Fruit fly (Drosophila melanogaster): ENCODE data around the gene CG2218.

CG2218 gene

DNA sequence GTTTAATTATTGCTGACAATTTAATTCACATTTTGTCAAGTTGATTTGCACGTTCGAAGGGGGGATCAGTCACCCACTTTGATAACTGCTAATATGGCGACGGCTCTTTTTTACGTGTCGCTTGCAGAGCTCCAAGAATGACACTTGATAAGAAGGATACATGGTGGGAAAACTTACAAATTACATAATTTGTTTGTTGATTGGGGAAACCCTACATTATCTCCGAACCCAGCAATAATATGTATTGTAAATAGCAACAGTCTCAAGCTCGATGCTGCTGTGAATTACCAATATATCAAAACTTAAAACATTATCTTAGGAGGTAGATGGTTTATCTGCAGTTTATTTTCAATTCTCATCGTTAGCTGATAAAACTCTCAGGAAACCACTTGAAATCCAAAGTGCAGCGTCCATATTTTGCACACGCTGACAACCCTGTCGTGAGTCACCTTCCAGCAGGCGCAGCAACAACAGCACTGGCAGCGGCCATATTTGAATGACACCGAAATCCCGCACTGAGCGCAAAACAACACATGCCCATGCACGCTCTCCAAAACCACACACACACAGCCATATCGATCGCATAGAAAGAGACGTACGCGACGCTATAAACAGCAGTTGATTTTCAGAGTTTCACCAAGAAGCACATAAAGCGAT lies 39.7 kb downstream of the CG2218 start (continued):
- TF ChIP-seq CG9437 (GFP tag; optimal IDR thresholded peaks at IDR 0.05) (peak; percentile 97), Xrp1 (GFP tag; IDR thresholded peaks at IDR 0.05) (peak; percentile 90), Usf (GFP tag; optimal IDR thresholded peaks at IDR 0.05) (peak; percentile 99), CG10366 (GFP tag; IDR thresholded peaks at IDR 0.05) (peak; percentile 88), ab (GFP tag; optimal IDR thresholded peaks at IDR 0.05) (peak; percentile 83), HmgD (GFP tag; optimal IDR thresholded peaks at IDR 0.05) (peak; percentile 97), HLHmδ (GFP tag; optimal IDR thresholded peaks at IDR 0.05) (peak; percentile 82), wek (GFP tag; optimal IDR thresholded peaks at IDR 0.05) (peak; percentile 70), pho (GFP tag; optimal IDR thresholded peaks at IDR 0.05) (peak; percentile 98), ap (GFP tag; IDR thresholded peaks at IDR 0.05) (peak; percentile 67; the same call in 1 of the 2 replicates), Hr3 (GFP tag; optimal IDR thresholded peaks at IDR 0.05) (peak; percentile 98), CG13775 (GFP tag; optimal IDR thresholded peaks at IDR 0.05) (peak; percentile 99), CG11560 (tag; IDR thresholded peaks at IDR 0.05) (peak; percentile 78), Taf1 (GFP tag; IDR thresholded peaks at IDR 0.05) (peak; percentile 83), CG17328 (GFP tag; IDR thresholded peaks at IDR 0.05) (peak; percentile 85), Dbx (GFP tag; IDR thresholded peaks at IDR 0.05) (peak; percentile 86), ATbp (GFP tag; optimal IDR thresholded peaks at IDR 0.05) (peak; percentile 91), nau (GFP tag; optimal IDR thresholded peaks at IDR 0.05) (peak; percentile 96), Hr78 (GFP tag; optimal IDR thresholded peaks at IDR 0.05) (peak in 1 of 2 experiments; percentile 92), CG7928 (GFP tag; optimal IDR thresholded peaks at IDR 0.05) (peak; percentile 75), cg (GFP tag; optimal IDR thresholded peaks at IDR 0.05) (peak; percentile 83), Mad (GFP tag; optimal IDR thresholded peaks at IDR 0.05) (peak; percentile 91), Sin3A (optimal IDR thresholded peaks at IDR 0.05) (no peak), CG8290 (GFP tag; optimal IDR thresholded peaks at IDR 0.05) (peak; percentile 91), CG8290 (tag; optimal IDR thresholded peaks at IDR 0.05) (peak; percentile 93 to 95), Lpt (GFP tag; optimal IDR thresholded peaks at IDR 0.05) (no peak), CG17361 (GFP tag; IDR thresholded peaks at IDR 0.05) (peak; percentile 100), pros (GFP tag; optimal IDR thresholded peaks at IDR 0.05) (no peak), CG16863 (GFP tag; optimal IDR thresholded peaks at IDR 0.05) (peak; percentile 98), CG10979 (tag; optimal IDR thresholded peaks at IDR 0.05) (peak; percentile 94), ase (GFP tag; IDR thresholded peaks at IDR 0.05) (peak; percentile 78), CG3281 (GFP tag; optimal IDR thresholded peaks at IDR 0.05) (peak; percentile 97), Hsf (GFP tag; optimal IDR thresholded peaks at IDR 0.05) (peak; percentile 98), CG33213 (GFP tag; optimal IDR thresholded peaks at IDR 0.05) (peak; percentile 94), az2 (GFP tag; optimal IDR thresholded peaks at IDR 0.05) (peak; percentile 97), tna (GFP tag; IDR thresholded peaks at IDR 0.05; ENCODE audit: partially characterized antibody) (no peak), zfh1 (GFP tag; IDR thresholded peaks at IDR 0.05) (peak; percentile 87), hbn (GFP tag; IDR thresholded peaks at IDR 0.05; ENCODE audit: partially characterized antibody) (no peak), run (tag; optimal IDR thresholded peaks at IDR 0.05) (peak; percentile 76), zen2 (GFP tag; IDR thresholded peaks at IDR 0.05; ENCODE audit: partially characterized antibody) (no peak), gsb-n (tag; optimal IDR thresholded peaks at IDR 0.05) (peak; percentile 80), CG13624 (GFP tag; optimal IDR thresholded peaks at IDR 0.05) (peak; percentile 96), CG6791 (GFP tag; IDR thresholded peaks at IDR 0.05; ENCODE audit: partially characterized antibody) (no peak), CG2875 (GFP tag; optimal IDR thresholded peaks at IDR 0.05) (peak; percentile 92), Med (GFP tag) (peak; percentile 98), ems (GFP tag; optimal IDR thresholded peaks at IDR 0.05) (peak; percentile 94), Rfx (GFP tag; IDR thresholded peaks at IDR 0.05) (peak; percentile 90), CrebB (tag; optimal IDR thresholded peaks at IDR 0.05) (peak; percentile 76), CG9817 (tag; optimal IDR thresholded peaks at IDR 0.05) (peak; percentile 91), Bdp1 (GFP tag; optimal IDR thresholded peaks at IDR 0.05) (peak; percentile 88)
